Fruit fly (Drosophila melanogaster) whole organism, embryonic: ENCODE data around the gene CG15549.

Experiments
- Atf3 ChIP-seq: fragments of 200-800 bp; sonication (Bioruptor generic); optimal IDR thresholded peaks from 3 replicates; lab custom pipeline; 2016; ENCODE audit warnings: missing biosample characterization, missing genetic modification characterization
- Blimp-1 ChIP-seq: fragments of 200-800 bp; sonication (Bioruptor generic); optimal IDR thresholded peaks from 3 replicates; lab custom pipeline; 2018; ENCODE audit warnings: missing biosample characterization, missing genetic modification characterization, mild to moderate bottlenecking, moderate library complexity, missing genetic modification reagents
- CG10209 ChIP-seq: fragments of 200-800 bp; sonication (Bioruptor generic); optimal IDR thresholded peaks from 3 replicates; lab custom pipeline; 2017; ENCODE audit warnings: missing biosample characterization, mild to moderate bottlenecking, missing genetic modification characterization, missing genetic modification reagents
- CG1024 ChIP-seq: fragments of 200-800 bp; sonication (Bioruptor generic); IDR thresholded peaks from 2 replicates; pipeline ENCODE4 v1.3.6; 2022; ENCODE audit warnings: missing biosample characterization, missing genetic modification characterization
- CG12391 ChIP-seq: fragments of 200-800 bp; sonication (Bioruptor generic); optimal IDR thresholded peaks from 3 replicates; lab custom pipeline; 2018; ENCODE audit warnings: missing biosample characterization, mild to moderate bottlenecking, missing genetic modification characterization, moderate library complexity
- CG14710 ChIP-seq: fragments of 200-800 bp; sonication (Bioruptor generic); optimal IDR thresholded peaks from 3 replicates; lab custom pipeline; 2019; ENCODE audit warnings: missing biosample characterization, mild to moderate bottlenecking, missing genetic modification characterization, moderate library complexity
- CG15696 ChIP-seq: fragments of 200-800 bp; sonication (Bioruptor generic); optimal IDR thresholded peaks from 2 replicates; lab custom pipeline; 2019; ENCODE audit warnings: missing biosample characterization, mild to moderate bottlenecking, missing genetic modification characterization, moderate library complexity
- CG18262 ChIP-seq: fragments of 200-800 bp; optimal IDR thresholded peaks from 3 replicates; lab custom pipeline; 2019; ENCODE audit warnings: missing biosample characterization, mild to moderate bottlenecking, missing genetic modification characterization, moderate library complexity
- CG18599 ChIP-seq: fragments of 200-800 bp; sonication (Bioruptor generic); optimal IDR thresholded peaks from 3 replicates; lab custom pipeline; 2017; ENCODE audit warnings: missing biosample characterization, missing genetic modification characterization, mild to moderate bottlenecking, moderate library complexity, missing genetic modification reagents
- CG2120 ChIP-seq: fragments of 200-800 bp; sonication (Bioruptor generic); optimal IDR thresholded peaks from 3 replicates; lab custom pipeline; 2016; ENCODE audit warnings: missing biosample characterization, missing genetic modification characterization
- CG30403 ChIP-seq: fragments of 200-800 bp; sonication (Bioruptor generic); optimal IDR thresholded peaks from 3 replicates; lab custom pipeline; 2016; ENCODE audit warnings: missing biosample characterization, missing genetic modification characterization
- CG31388 ChIP-seq: fragments of 200-800 bp; sonication (Bioruptor generic); optimal IDR thresholded peaks from 2 replicates; lab custom pipeline; 2016; ENCODE audit warnings: missing biosample characterization, missing genetic modification characterization
- CG3163 ChIP-seq: fragments of 200-800 bp; sonication (Bioruptor generic); optimal IDR thresholded peaks from 3 replicates; lab custom pipeline; 2016; ENCODE audit warnings: missing biosample characterization, missing genetic modification characterization
- CG3281 ChIP-seq: fragments of 200-800 bp; sonication (Bioruptor generic); optimal IDR thresholded peaks from 3 replicates; lab custom pipeline; 2017; ENCODE audit warnings: missing biosample characterization, mild to moderate bottlenecking, missing genetic modification characterization
- CG33557 ChIP-seq: fragments of 200-800 bp; sonication (Bioruptor generic); optimal IDR thresholded peaks from 2 replicates; lab custom pipeline; 2019; ENCODE audit warnings: missing biosample characterization, mild to moderate bottlenecking, missing genetic modification characterization, moderate library complexity
- CG4328 ChIP-seq: fragments of 200-800 bp; sonication (Bioruptor generic); optimal IDR thresholded peaks from 3 replicates; lab custom pipeline; 2017; ENCODE audit warnings: missing biosample characterization, missing genetic modification reagents, missing genetic modification characterization
- CG4820 ChIP-seq: fragments of 200-800 bp; sonication (Bioruptor generic); optimal IDR thresholded peaks from 3 replicates; lab custom pipeline; 2016; ENCODE audit warnings: missing biosample characterization, missing genetic modification characterization
- CG6683 ChIP-seq: fragments of 200-800 bp; sonication (Bioruptor generic); optimal IDR thresholded peaks from 2 replicates; lab custom pipeline; 2017; ENCODE audit warnings: missing biosample characterization, mild to moderate bottlenecking, missing genetic modification characterization, missing genetic modification reagents
- CG8290 ChIP-seq, 3 experiments: fragments of 200-800 bp; sonication (Bioruptor generic); optimal IDR thresholded peaks; 2 replicates each; lab custom pipeline; 2016 to 2019; ENCODE audit warnings: missing biosample characterization in 3 of 3, missing genetic modification characterization in 3 of 3, mild to moderate bottlenecking in 2 of 3, moderate library complexity in 1 of 3
- CG9727 ChIP-seq: fragments of 200-800 bp; sonication (Bioruptor generic); optimal IDR thresholded peaks from 3 replicates; lab custom pipeline; 2017; ENCODE audit warnings: missing biosample characterization, mild to moderate bottlenecking, missing genetic modification characterization
- CG9797 ChIP-seq: fragments of 200-800 bp; sonication (Bioruptor generic); optimal IDR thresholded peaks from 3 replicates; lab custom pipeline; 2018; ENCODE audit warnings: missing biosample characterization, mild to moderate bottlenecking, missing genetic modification characterization
- CHES-1-like ChIP-seq: fragments of 200-800 bp; sonication (Bioruptor generic); optimal IDR thresholded peaks from 2 replicates; lab custom pipeline; 2016; ENCODE audit warnings: missing biosample characterization, missing genetic modification characterization
- D ChIP-seq, 2 experiments: fragments of 200-800 bp in 1 of 2; fragments of >200 bp in 1 of 2; sonication (Bioruptor generic) in 1 of 2; optimal IDR thresholded peaks; 2 replicates in 1 of 2; 3 replicates in 1 of 2; lab custom pipeline; 2017; ENCODE audit warnings: mild to moderate bottlenecking in 1 of 2, missing biosample characterization in 1 of 2, missing genetic modification characterization in 1 of 2, missing genetic modification reagents in 1 of 2
- Drgx ChIP-seq: fragments of 200-800 bp; sonication (Bioruptor generic); IDR thresholded peaks from 2 replicates; pipeline ENCODE4 v1.3.6; 2022; ENCODE audit warnings: missing biosample characterization, missing genetic modification characterization
- Fer1 ChIP-seq: fragments of 200-800 bp; sonication (Bioruptor generic); optimal IDR thresholded peaks from 2 replicates; lab custom pipeline; 2017; ENCODE audit warnings: missing biosample characterization, mild to moderate bottlenecking, missing genetic modification characterization
- HmgZ ChIP-seq: fragments of 200-800 bp; sonication (Bioruptor generic); optimal IDR thresholded peaks from 2 replicates; lab custom pipeline; 2018; ENCODE audit warnings: missing biosample characterization, mild to moderate bottlenecking, missing genetic modification characterization
- MESR4 ChIP-seq: fragments of 200-800 bp; sonication (Bioruptor generic); optimal IDR thresholded peaks from 2 replicates; lab custom pipeline; 2018; ENCODE audit warnings: missing biosample characterization, mild to moderate bottlenecking, missing genetic modification characterization, moderate library complexity
- MTF-1 ChIP-seq: fragments of 200-800 bp; sonication (Bioruptor generic); optimal IDR thresholded peaks from 2 replicates; lab custom pipeline; 2018; ENCODE audit warnings: missing biosample characterization, mild to moderate bottlenecking, missing genetic modification characterization, borderline replicate concordance
- Nf-YB ChIP-seq: fragments of 200-800 bp; sonication (Bioruptor generic); optimal IDR thresholded peaks from 3 replicates; lab custom pipeline; 2019; ENCODE audit warnings: missing biosample characterization, mild to moderate bottlenecking, missing genetic modification characterization, moderate library complexity
- Ravus ChIP-seq: fragments of 200-800 bp; sonication (Bioruptor generic); IDR thresholded peaks from 2 replicates; pipeline ENCODE4 v1.3.6; 2022; ENCODE audit warnings: missing biosample characterization, missing genetic modification characterization
- Rfx ChIP-seq: fragments of 200-800 bp; sonication (Bioruptor generic); IDR thresholded peaks from 2 replicates; pipeline ENCODE4 v1.3.6; 2022; ENCODE audit warnings: missing biosample characterization, missing genetic modification characterization
- ac ChIP-seq: fragments of 200-800 bp; sonication (Bioruptor generic); optimal IDR thresholded peaks from 3 replicates; lab custom pipeline; 2017; ENCODE audit warnings: missing biosample characterization, mild to moderate bottlenecking, missing genetic modification characterization
- bbx ChIP-seq: fragments of 200-800 bp; sonication (Bioruptor generic); IDR thresholded peaks from 2 replicates; pipeline ENCODE4 v1.3.6; 2022; ENCODE audit warnings: missing biosample characterization, missing genetic modification characterization; ENCODE audit not compliant: partially characterized antibody
- chif ChIP-seq, 2 experiments: fragments of 200-800 bp; sonication (Bioruptor generic); optimal IDR thresholded peaks; 3 replicates each; lab custom pipeline; 2016; ENCODE audit warnings: missing biosample characterization in 2 of 2, missing genetic modification characterization in 2 of 2
- ci ChIP-seq: fragments of 200-800 bp; sonication (Bioruptor generic); IDR thresholded peaks from 3 replicates; pipeline ENCODE4 v1.3.6; 2022; ENCODE audit warnings: missing biosample characterization, missing genetic modification characterization
- da ChIP-seq: fragments of 200-800 bp; sonication (Bioruptor generic); optimal IDR thresholded peaks from 2 replicates; lab custom pipeline; 2016; ENCODE audit warnings: missing biosample characterization, missing genetic modification characterization
- fd64A ChIP-seq: fragments of 200-800 bp; sonication (Bioruptor generic); optimal IDR thresholded peaks from 3 replicates; lab custom pipeline; 2018; ENCODE audit warnings: missing biosample characterization, mild to moderate bottlenecking, missing genetic modification characterization
- gce ChIP-seq: fragments of 200-800 bp; sonication (Bioruptor generic); IDR thresholded peaks from 3 replicates; pipeline ENCODE4 v1.3.6; 2022; ENCODE audit warnings: missing biosample characterization, missing genetic modification characterization
- gem ChIP-seq: fragments of 200-800 bp; sonication (Bioruptor generic); optimal IDR thresholded peaks from 2 replicates; lab custom pipeline; 2019; ENCODE audit warnings: missing biosample characterization, mild to moderate bottlenecking, missing genetic modification characterization, moderate library complexity
- otp ChIP-seq: fragments of 200-800 bp; sonication (Bioruptor generic); IDR thresholded peaks from 3 replicates; pipeline ENCODE4, ENCODE4 v1.3.6; 2022; ENCODE audit warnings: missing biosample characterization, missing genetic modification characterization
- pb ChIP-seq: fragments of 200-800 bp; sonication (Bioruptor generic); optimal IDR thresholded peaks from 3 replicates; lab custom pipeline; 2016; ENCODE audit warnings: missing biosample characterization, missing genetic modification characterization
- pum ChIP-seq: fragments of 200-800 bp; sonication (Bioruptor generic); optimal IDR thresholded peaks from 2 replicates; lab custom pipeline; 2016; ENCODE audit warnings: missing biosample characterization, missing genetic modification characterization
- sens ChIP-seq: fragments of 200-800 bp; sonication (Bioruptor generic); peaks from one replicate; lab custom pipeline; 2016; ENCODE audit warnings: missing biosample characterization, missing genetic modification characterization
- seq ChIP-seq: fragments of 200-800 bp; sonication (Bioruptor generic); IDR thresholded peaks from 2 replicates; pipeline ENCODE4 v1.3.6; 2022; ENCODE audit warnings: missing biosample characterization, missing genetic modification characterization
- sima ChIP-seq: fragments of 200-800 bp; sonication (Bioruptor generic); optimal IDR thresholded peaks from 2 replicates; lab custom pipeline; 2016; ENCODE audit warnings: missing biosample characterization, missing genetic modification characterization
- tgo ChIP-seq: fragments of 200-800 bp; sonication (Bioruptor generic); IDR thresholded peaks from 3 replicates; pipeline ENCODE4 v1.3.6; 2022; ENCODE audit warnings: missing biosample characterization, missing genetic modification characterization
- ttk ChIP-seq: fragments of 200-800 bp; sonication (Bioruptor generic); IDR thresholded peaks from 2 replicates; pipeline ENCODE4 v2.1.2; 2022; ENCODE audit warnings: missing biosample characterization, missing genetic modification characterization
- vnd ChIP-seq: fragments of 200-800 bp; sonication (Bioruptor generic); IDR thresholded peaks from 3 replicates; pipeline ENCODE4 v1.3.6; 2022; ENCODE audit warnings: missing biosample characterization, missing genetic modification characterization; ENCODE audit not compliant: partially characterized antibody

Gene CG15549

dm6 chr3R:30932092-30932491 lies 4.2 kb downstream of the CG15549 start (continued):
- TF ChIP-seq Rfx: no peak
- TF ChIP-seq CG3281 (GFP tag; lab: Kevin White, UChicago): no peak
- peak; percentile 9 for TF ChIP-seq Blimp-1 (GFP tag; lab: Kevin White, UChicago)
- TF ChIP-seq da (GFP tag; lab: Kevin White, UChicago): no peak
- peak; percentile 1 for TF ChIP-seq CG10209 (GFP tag; lab: Kevin White, UChicago)
- TF ChIP-seq CG4820 (GFP tag; lab: Kevin White, UChicago): no peak
- TF ChIP-seq Ravus (GFP tag; lab: Robert Waterston, UW): no peak
- no peak for TF ChIP-seq gce (GFP tag; lab: Robert Waterston, UW)
- peak; percentile 2 for TF ChIP-seq MTF-1
- TF ChIP-seq Fer1: no peak
- TF ChIP-seq CG15696 (tag; lab: Kevin White, UChicago): peak; percentile 37
- no peak for TF ChIP-seq Atf3 (GFP tag; lab: Kevin White, UChicago)
- no peak for TF ChIP-seq sima (GFP tag; lab: Kevin White, UChicago)
- no peak for TF ChIP-seq CHES-1-like
- 0 out of 2 replicates have a peak, but pooled peaks have one; percentile 15 for TF ChIP-seq seq (GFP tag; lab: Robert Waterston, UW)
- no peak for TF ChIP-seq ttk
- TF ChIP-seq tgo (GFP tag; lab: Robert Waterston, UW): no peak
- no peak for TF ChIP-seq pum (GFP tag; lab: Kevin White, UChicago)
- TF ChIP-seq CG1024 (GFP tag; lab: Robert Waterston, UW): no peak
- no peak for TF ChIP-seq CG2120 (GFP tag; lab: Kevin White, UChicago)
- TF ChIP-seq D (optimal IDR thresholded peaks at IDR 0.05; lab: Kevin White, UChicago): no peak
- peak; percentile 8 for TF ChIP-seq D (GFP tag; optimal IDR thresholded peaks at IDR 0.05; lab: Kevin White, UChicago)
- no peak for TF ChIP-seq CG12391 (tag; lab: Kevin White, UChicago)
- no peak for TF ChIP-seq HmgZ
- TF ChIP-seq gem (tag; lab: Kevin White, UChicago): peak; percentile 5
- no peak for TF ChIP-seq vnd (GFP tag; lab: Robert Waterston, UW)
- TF ChIP-seq otp (GFP tag; lab: Robert Waterston, UW): 0 out of 3 replicates have a peak, but pooled peaks have one; percentile 33
- no peak for TF ChIP-seq CG8290 (GFP tag; optimal IDR thresholded peaks at IDR 0.05; lab: Kevin White, UChicago)
- no peak for TF ChIP-seq CG8290 (tag; optimal IDR thresholded peaks at IDR 0.05; lab: Kevin White, UChicago)
- 0 out of 3 replicates have a peak, but pooled peaks have one; percentile 25 for TF ChIP-seq ci (GFP tag; lab: Robert Waterston, UW)
- peak; percentile 73 for TF ChIP-seq sens (GFP tag; lab: Kevin White, UChicago)
- no peak for TF ChIP-seq Drgx (GFP tag; lab: Robert Waterston, UW)
- TF ChIP-seq CG6683 (GFP tag; lab: Kevin White, UChicago): no peak
- peak; percentile 1 for TF ChIP-seq ac (GFP tag; lab: Kevin White, UChicago)
- TF ChIP-seq pb (GFP tag; lab: Kevin White, UChicago): no peak
- TF ChIP-seq CG3163 (GFP tag; lab: Kevin White, UChicago): no peak
- peak; percentile 34 for TF ChIP-seq CG9727 (GFP tag; lab: Kevin White, UChicago)
- no peak for TF ChIP-seq CG18262
- no peak for TF ChIP-seq CG31388 (GFP tag; lab: Kevin White, UChicago)
- TF ChIP-seq fd64A (GFP tag; lab: Kevin White, UChicago): no peak
- TF ChIP-seq CG4328 (GFP tag; lab: Kevin White, UChicago): no peak
- TF ChIP-seq CG18599 (GFP tag; lab: Kevin White, UChicago): peak; percentile 16
- TF ChIP-seq CG30403 (GFP tag; lab: Kevin White, UChicago): no peak
- TF ChIP-seq CG14710: peak; percentile 1
- no peak for TF ChIP-seq MESR4 (GFP tag; lab: Kevin White, UChicago)
- peak; percentile 6 for TF ChIP-seq CG33557 (GFP tag; lab: Kevin White, UChicago)
- TF ChIP-seq chif (GFP tag; optimal IDR thresholded peaks at IDR 0.05; lab: Kevin White, UChicago): peak in 1 of 2 experiments; percentile 12
- TF ChIP-seq Nf-YB (GFP tag; lab: Kevin White, UChicago): peak; percentile 50
- no peak for TF ChIP-seq bbx (GFP tag; lab: Robert Waterston, UW)
- TF ChIP-seq CG9797 (GFP tag; lab: Kevin White, UChicago): no peak
